Fruit fly (Drosophila melanogaster): ENCODE measurements around the gene msd5.
A peak's percentile ranks its signal among the peaks of the same experiment; 100 is the strongest.

msd5 gene

DNA sequence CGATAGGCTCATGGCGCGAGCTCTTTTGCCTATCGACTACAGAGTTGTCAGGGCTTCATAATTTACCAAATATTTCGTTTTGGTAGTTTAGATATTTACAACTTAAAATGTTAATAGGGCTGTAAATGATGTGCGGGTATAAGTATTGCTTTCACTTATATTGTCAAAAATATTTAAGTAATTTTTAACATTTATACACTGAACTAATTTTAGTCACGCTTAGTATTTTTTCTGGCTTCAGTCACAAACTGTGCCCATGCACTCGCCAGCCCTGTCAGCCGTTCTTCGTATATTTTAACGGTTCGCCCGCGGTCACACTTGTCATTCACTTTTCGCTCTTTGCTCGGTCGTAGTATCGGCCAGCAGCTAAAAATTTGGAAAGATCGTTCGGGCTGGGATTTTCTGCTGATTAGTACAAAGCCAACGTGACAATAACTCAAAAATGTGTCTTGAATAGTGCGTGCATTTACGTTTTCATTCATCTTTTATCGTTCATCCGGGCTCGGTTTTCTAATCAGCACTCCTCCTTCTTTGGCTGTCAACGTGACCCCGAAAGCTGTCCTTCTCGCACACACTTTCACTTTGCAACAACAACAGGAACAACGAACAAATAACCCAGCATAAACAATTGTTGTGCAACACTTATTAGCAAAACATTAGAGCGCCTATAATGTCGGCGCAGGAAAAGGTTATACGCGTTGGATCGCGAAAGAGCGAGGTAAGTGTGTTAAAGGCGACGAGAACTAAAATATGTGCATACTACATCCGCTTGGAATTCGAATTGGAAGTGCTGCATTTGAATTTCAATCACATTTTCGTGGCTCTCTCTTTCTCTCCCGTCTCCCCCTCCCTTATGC lies 1.9 kb upstream of the msd5 start, which contains the start of the genes Hmbs and CG2211 (continued):
- TF ChIP-seq CG4360 (GFP tag; IDR thresholded peaks at IDR 0.05) (peak; percentile 66; the same call in 1 of the 2 replicates), CG7963 (GFP tag; IDR thresholded peaks at IDR 0.05; ENCODE audit: partially characterized antibody) (no peak), emc (GFP tag; optimal IDR thresholded peaks at IDR 0.05) (peak; percentile 68), CG10366 (GFP tag; IDR thresholded peaks at IDR 0.05) (peak; percentile 84), CG3065 (GFP tag; optimal IDR thresholded peaks at IDR 0.05) (peak; percentile 68), fru (optimal IDR thresholded peaks at IDR 0.05) (no peak), CG9215 (GFP tag; IDR thresholded peaks at IDR 0.05) (peak; percentile 79), NFAT (GFP tag; IDR thresholded peaks at IDR 0.05) (peak; percentile 76), sna (GFP tag; IDR thresholded peaks at IDR 0.05; ENCODE audit: partially characterized antibody) (no peak), Doc2 (GFP tag; IDR thresholded peaks at IDR 0.05) (no peak)

DNA sequence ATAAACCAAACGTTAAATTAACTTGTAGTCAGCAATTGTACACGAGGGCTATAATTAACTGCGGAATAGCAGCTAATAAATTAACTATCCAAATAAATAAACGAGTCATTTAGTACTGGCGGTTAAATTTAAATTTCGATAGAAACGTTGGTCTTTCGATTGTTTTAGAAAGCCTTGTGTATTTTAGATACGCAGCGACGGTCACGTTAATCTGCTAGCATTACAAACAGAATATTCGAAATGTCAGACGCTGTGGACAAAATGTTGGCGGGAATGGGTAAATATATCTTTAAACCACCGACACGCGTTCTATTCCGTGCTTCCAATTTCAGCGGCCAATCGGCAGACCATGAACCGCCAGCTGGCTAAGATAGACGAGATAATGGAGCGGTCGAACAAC lies 1.4 kb downstream of the msd5 start, which contains the start of gene msd1:
Gene msd1, plus strand, starts transcription at position 203 of the 400 bp plus-strand sequence.
- TF ChIP-seq CG17328 (GFP tag; IDR thresholded peaks at IDR 0.05), result no peak
- TF ChIP-seq otp (GFP tag; IDR thresholded peaks at IDR 0.05), result no peak
- no peak for TF ChIP-seq CG3995 (GFP tag; optimal IDR thresholded peaks at IDR 0.05)
- TF ChIP-seq ro (GFP tag; IDR thresholded peaks at IDR 0.05), result no peak
- TF ChIP-seq Meics (GFP tag; optimal IDR thresholded peaks at IDR 0.05), result no peak
- TF ChIP-seq p53 (GFP tag; optimal IDR thresholded peaks at IDR 0.05), result no peak
- TF ChIP-seq CG7271 (tag; optimal IDR thresholded peaks at IDR 0.05), result no peak
- no peak for TF ChIP-seq MBD-R2 (GFP tag; IDR thresholded peaks at IDR 0.05)
- TF ChIP-seq crc (GFP tag; optimal IDR thresholded peaks at IDR 0.05), result no peak
- peak; percentile 56 for TF ChIP-seq CG2116 (GFP tag; optimal IDR thresholded peaks at IDR 0.05)
- TF ChIP-seq Dll (GFP tag; IDR thresholded peaks at IDR 0.05; ENCODE audit: partially characterized antibody), result peak; percentile 58; the same call in 2 of the 4 replicates
- no peak for TF ChIP-seq CG17568 (GFP tag; optimal IDR thresholded peaks at IDR 0.05)
- peak; percentile 59; the same call in 1 of the 2 replicates for TF ChIP-seq CG13287 (GFP tag; IDR thresholded peaks at IDR 0.05; ENCODE audit: partially characterized antibody)
- no peak for TF ChIP-seq cg (GFP tag; optimal IDR thresholded peaks at IDR 0.05)
- TF ChIP-seq CG15073 (GFP tag; optimal IDR thresholded peaks at IDR 0.05), result no peak
- TF ChIP-seq CG8359 (GFP tag; optimal IDR thresholded peaks at IDR 0.05; ENCODE audit: borderline replicate concordance), result no peak
- TF ChIP-seq bbx (GFP tag; IDR thresholded peaks at IDR 0.05; ENCODE audit: partially characterized antibody), result peak; percentile 61
- no peak for TF ChIP-seq CG31365 (tag; optimal IDR thresholded peaks at IDR 0.05)
- no peak for TF ChIP-seq CG30431 (GFP tag; optimal IDR thresholded peaks at IDR 0.05)
- TF ChIP-seq Sin3A (optimal IDR thresholded peaks at IDR 0.05), result no peak
- no peak for TF ChIP-seq Dad (GFP tag; optimal IDR thresholded peaks at IDR 0.05)
- TF ChIP-seq Vsx1 (GFP tag; optimal IDR thresholded peaks at IDR 0.05), result no peak
- no peak for TF ChIP-seq lola (GFP tag; optimal IDR thresholded peaks at IDR 0.05)
- no peak for TF ChIP-seq Six4 (GFP tag; optimal IDR thresholded peaks at IDR 0.05)
- peak; percentile 61 for TF ChIP-seq Myb (GFP tag; optimal IDR thresholded peaks at IDR 0.05)
- no peak for TF ChIP-seq pros (GFP tag; optimal IDR thresholded peaks at IDR 0.05)
- no peak for TF ChIP-seq CG10147 (GFP tag; optimal IDR thresholded peaks at IDR 0.05)
- no peak for TF ChIP-seq CG3407 (GFP tag; optimal IDR thresholded peaks at IDR 0.05)
- no peak for TF ChIP-seq CG1792 (GFP tag; optimal IDR thresholded peaks at IDR 0.05)
- TF ChIP-seq bab2 (GFP tag; optimal IDR thresholded peaks at IDR 0.05), result no peak
- 0 out of 3 replicates have a peak, but pooled peaks have one; percentile 19 for TF ChIP-seq CG34224 (GFP tag; IDR thresholded peaks at IDR 0.05; ENCODE audit: partially characterized antibody)
- TF ChIP-seq al (GFP tag; IDR thresholded peaks at IDR 0.05), result no peak
- TF ChIP-seq CG15514 (GFP tag; optimal IDR thresholded peaks at IDR 0.05), result peak; percentile 33
- no peak for TF ChIP-seq tio (GFP tag; optimal IDR thresholded peaks at IDR 0.05)
- no peak for TF ChIP-seq ftz-f1 (GFP tag; optimal IDR thresholded peaks at IDR 0.05)
- TF ChIP-seq CG18599 (GFP tag; optimal IDR thresholded peaks at IDR 0.05), result no peak
- TF ChIP-seq CG1529 (GFP tag; optimal IDR thresholded peaks at IDR 0.05), result no peak
- TF ChIP-seq stc (GFP tag; IDR thresholded peaks at IDR 0.05), result no peak

Measured in whole organism, embryonic.